Worm (Caenorhabditis elegans): ENCODE measurements around the gene col-111.
A peak's percentile ranks its signal among the peaks of the same experiment; 100 is the strongest.

col-111 gene

DNA sequence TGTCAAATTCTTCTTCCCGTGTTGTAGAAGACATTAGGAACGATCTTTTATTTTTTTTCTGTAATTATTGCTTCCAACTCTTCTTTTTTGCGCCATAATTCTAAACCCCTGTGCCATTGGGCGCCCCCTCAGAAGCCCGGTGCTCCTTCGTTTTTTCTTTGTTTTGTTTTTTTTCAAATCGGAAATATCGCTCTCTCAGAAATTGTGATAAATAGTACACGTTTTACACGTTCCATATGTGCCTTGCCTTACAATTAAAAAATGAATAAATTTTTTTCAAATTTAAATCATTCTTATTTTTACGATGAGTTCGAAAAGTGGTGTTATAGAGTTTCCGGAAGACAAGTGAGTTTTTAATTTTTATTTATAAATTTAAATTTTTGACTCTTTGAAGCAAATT is 8.3 kb downstream of the col-111 start, which contains the start of gene F29B9.7:
TSS of gene F29B9.7 (plus strand) at position 301 of the 400 bp plus-strand sequence.
- no peak for TF ChIP-seq nhr-129 (tag; optimal IDR thresholded peaks at IDR 0.05)
- TF ChIP-seq nhr-12 (tag; optimal IDR thresholded peaks at IDR 0.05): no peak
- no peak for TF ChIP-seq elt-3 (tag; optimal IDR thresholded peaks at IDR 0.05)
- no peak for TF ChIP-seq unc-39 (tag; optimal IDR thresholded peaks at IDR 0.05)
- no peak for TF ChIP-seq blmp-1 (tag; optimal IDR thresholded peaks at IDR 0.05; ENCODE audit: insufficient read depth)
- no peak for TF ChIP-seq sma-3 (GFP tag; optimal IDR thresholded peaks at IDR 0.05)
- TF ChIP-seq nhr-77 (tag; optimal IDR thresholded peaks at IDR 0.05): no peak
- TF ChIP-seq nhr-6 (tag; optimal IDR thresholded peaks at IDR 0.05): no peak
- no peak for TF ChIP-seq lin-39 (tag; optimal IDR thresholded peaks at IDR 0.05)
- TF ChIP-seq ceh-82 (tag; optimal IDR thresholded peaks at IDR 0.05): no peak
- TF ChIP-seq dmd-4 (tag; optimal IDR thresholded peaks at IDR 0.05): no peak
- no peak for TF ChIP-seq zag-1 (tag; optimal IDR thresholded peaks at IDR 0.05)
- TF ChIP-seq ztf-1 (GFP tag; conservative IDR thresholded peaks at IDR 0.05): no peak
- TF ChIP-seq sem-4 (tag; optimal IDR thresholded peaks at IDR 0.05): no peak

ce11 chrIV:4647385-4647784 is 10.4 kb downstream of the col-111 start, which contains the start of gene F29B9.8:
Gene F29B9.8, plus strand, starts transcription at chrIV:4647685.
- TF ChIP-seq nhr-23 (tag; optimal IDR thresholded peaks at IDR 0.05) (no peak), nhr-10 (tag; optimal IDR thresholded peaks at IDR 0.05) (no peak), nhr-129 (tag; optimal IDR thresholded peaks at IDR 0.05) (no peak), dmd-4 (tag; optimal IDR thresholded peaks at IDR 0.05) (no peak), lin-11 (tag; optimal IDR thresholded peaks at IDR 0.05) (no peak), mbf-1 (tag; optimal IDR thresholded peaks at IDR 0.05) (no peak), snpc-4 (tag; optimal IDR thresholded peaks at IDR 0.05) (no peak), lsy-2 (tag; optimal IDR thresholded peaks at IDR 0.05) (no peak)

- TF ChIP-seq ZK546.5 (tag; optimal IDR thresholded peaks at IDR 0.05): no peak
- no peak for TF ChIP-seq blmp-1 (tag; optimal IDR thresholded peaks at IDR 0.05; ENCODE audit: insufficient read depth)
- TF ChIP-seq peb-1 (tag; optimal IDR thresholded peaks at IDR 0.05): no peak
- no peak for TF ChIP-seq aly-2 (tag; optimal IDR thresholded peaks at IDR 0.05)
- TF ChIP-seq nhr-77 (tag; optimal IDR thresholded peaks at IDR 0.05): no peak
- no peak for TF ChIP-seq ceh-82 (tag; optimal IDR thresholded peaks at IDR 0.05)
- no peak for TF ChIP-seq nhr-11 (tag; optimal IDR thresholded peaks at IDR 0.05)
- TF ChIP-seq lin-13 (GFP tag; optimal IDR thresholded peaks at IDR 0.05): no peak
Observed at ce11 chrIV:4645243-4645642, 12.5 kb downstream of the col-111 start.

DNA sequence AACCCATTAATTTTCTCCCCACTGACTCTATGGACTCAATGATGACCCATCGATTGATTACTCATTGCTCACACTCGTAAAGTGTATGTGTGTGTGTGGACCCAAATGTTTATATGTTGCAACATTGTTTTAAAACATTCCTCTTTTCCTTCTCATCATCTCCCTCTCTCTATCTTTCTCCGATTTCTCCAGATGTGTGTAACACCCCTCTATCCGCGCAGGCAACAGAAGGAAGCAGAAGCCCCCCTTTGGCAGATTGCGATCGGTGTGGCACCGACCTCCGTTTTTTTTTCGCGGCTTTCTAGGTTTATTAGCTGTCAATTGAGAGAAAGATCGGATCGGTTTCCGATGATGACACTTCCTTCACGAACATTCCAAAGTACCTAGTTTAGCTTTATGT is 14.2 kb downstream of the col-111 start:
- TF ChIP-seq unc-55 (GFP tag; optimal IDR thresholded peaks at IDR 0.05): no peak
- TF ChIP-seq elt-1 (tag; optimal IDR thresholded peaks at IDR 0.05): no peak
- TF ChIP-seq unc-62 (GFP tag; optimal IDR thresholded peaks at IDR 0.05): no peak
- TF ChIP-seq ceh-82 (tag; optimal IDR thresholded peaks at IDR 0.05): no peak
- no peak for TF ChIP-seq lin-39 (tag; optimal IDR thresholded peaks at IDR 0.05)
- peak; percentile 20 for TF ChIP-seq sem-4 (tag; optimal IDR thresholded peaks at IDR 0.05)

- TF ChIP-seq lin-11 (tag; optimal IDR thresholded peaks at IDR 0.05) (no peak), sma-9 (GFP tag; optimal IDR thresholded peaks at IDR 0.05) (peak; percentile 45), sma-9 (tag; optimal IDR thresholded peaks at IDR 0.05) (no peak), blmp-1 (tag; optimal IDR thresholded peaks at IDR 0.05; ENCODE audit: insufficient read depth) (peak; percentile 85), C34F6.9 (tag; optimal IDR thresholded peaks at IDR 0.05) (no peak), sma-3 (GFP tag; optimal IDR thresholded peaks at IDR 0.05) (no peak), aly-2 (tag; optimal IDR thresholded peaks at IDR 0.05) (no peak), fos-1 (tag; optimal IDR thresholded peaks at IDR 0.05) (peak; percentile 0), mdl-1 (tag; optimal IDR thresholded peaks at IDR 0.05) (no peak), zag-1 (tag; optimal IDR thresholded peaks at IDR 0.05) (no peak)
Observed at ce11 chrIV:4640941-4641340, 16.8 kb downstream of the col-111 start.

DNA sequence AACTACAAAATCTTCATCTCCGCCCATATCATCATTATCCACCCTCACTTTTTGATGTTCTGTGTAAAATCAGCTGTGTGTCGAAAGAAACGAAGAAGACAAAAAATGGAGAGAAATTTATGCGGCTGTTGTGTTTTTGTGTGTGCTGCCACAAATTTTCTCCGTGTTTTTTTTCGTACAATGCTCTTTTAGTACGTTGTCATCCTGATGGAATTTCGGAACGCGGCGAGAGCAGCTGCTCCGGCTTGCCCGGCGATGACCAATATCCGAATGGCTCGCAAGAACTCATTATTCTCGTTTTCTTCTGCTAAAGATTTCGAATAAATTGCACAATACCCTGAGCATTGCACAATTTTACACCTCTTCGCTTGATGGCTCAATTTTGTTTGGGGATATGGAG is 18.4 kb downstream of the col-111 start:
- TF ChIP-seq C34F6.9 (tag; optimal IDR thresholded peaks at IDR 0.05): no peak
- no peak for TF ChIP-seq mbf-1 (tag; optimal IDR thresholded peaks at IDR 0.05)
- TF ChIP-seq nhr-237 (tag; optimal IDR thresholded peaks at IDR 0.05): no peak
- no peak for TF ChIP-seq ceh-16 (tag; optimal IDR thresholded peaks at IDR 0.05)
- no peak for TF ChIP-seq lsy-2 (tag; optimal IDR thresholded peaks at IDR 0.05)
- TF ChIP-seq elt-3 (tag; optimal IDR thresholded peaks at IDR 0.05): no peak
- no peak for TF ChIP-seq mab-5 (tag; optimal IDR thresholded peaks at IDR 0.05)
- TF ChIP-seq egl-27 (tag; optimal IDR thresholded peaks at IDR 0.05): no peak
- no peak for TF ChIP-seq nhr-21 (tag; optimal IDR thresholded peaks at IDR 0.05)
- no peak for TF ChIP-seq aly-2 (tag; optimal IDR thresholded peaks at IDR 0.05)
- TF ChIP-seq Y55F3AM.14 (GFP tag; optimal IDR thresholded peaks at IDR 0.05): no peak
- no peak for TF ChIP-seq sem-4 (tag; optimal IDR thresholded peaks at IDR 0.05)
- no peak for TF ChIP-seq unc-62 (GFP tag; optimal IDR thresholded peaks at IDR 0.05)

All from whole organism, L2 larva.